Worm (Caenorhabditis elegans): ENCODE data around the gene F13H10.6.

F13H10.6 gene

ce11 chrIV:11038218-11038617 is 29.1 kb downstream of the F13H10.6 start:
- no peak for TF ChIP-seq ceh-28 (tag; optimal IDR thresholded peaks at IDR 0.05)
- TF ChIP-seq unc-62 (GFP tag; optimal IDR thresholded peaks at IDR 0.05 in 1 of 2): peak in 1 of 2 experiments; percentile 43
- TF ChIP-seq unc-62 (tag; optimal IDR thresholded peaks at IDR 0.05): no peak

- TF ChIP-seq mxl-3 (GFP tag; optimal IDR thresholded peaks at IDR 0.05): no peak
- no peak for TF ChIP-seq mes-2 (tag; optimal IDR thresholded peaks at IDR 0.05; ENCODE audit: poor library complexity, severe bottlenecking)
- no peak for TF ChIP-seq fkh-10 (GFP tag; optimal IDR thresholded peaks at IDR 0.05)
- TF ChIP-seq sdz-12 (GFP tag; optimal IDR thresholded peaks at IDR 0.05): no peak
- no peak for TF ChIP-seq daf-19 (GFP tag; conservative IDR thresholded peaks at IDR 0.05)
- TF ChIP-seq daf-16 (GFP tag; optimal IDR thresholded peaks at IDR 0.05): no peak
- no peak for TF ChIP-seq daf-16 (tag; optimal IDR thresholded peaks at IDR 0.05)
- TF ChIP-seq T26A8.4 (GFP tag; IDR thresholded peaks at IDR 0.05): no peak
- TF ChIP-seq pqm-1 (tag; optimal IDR thresholded peaks at IDR 0.05): no peak
- TF ChIP-seq zip-11 (GFP tag; IDR thresholded peaks at IDR 0.05): no peak
- TF ChIP-seq nhr-11 (tag; optimal IDR thresholded peaks at IDR 0.05): no peak
- TF ChIP-seq spr-3 (GFP tag; optimal IDR thresholded peaks at IDR 0.05): no peak
These were observed 29.3 kb downstream of the F13H10.6 start, which contains the start of gene kdin-1 for ce11 chrIV:11038618-11038664. Gene kdin-1, plus strand, starts transcription at chrIV:11038655.

- TF ChIP-seq mes-2 (tag; optimal IDR thresholded peaks at IDR 0.05; ENCODE audit: poor library complexity, severe bottlenecking): peak; percentile 6
- TF ChIP-seq daf-19 (GFP tag; conservative IDR thresholded peaks at IDR 0.05): no peak
- no peak for TF ChIP-seq Y48G9A.11 (GFP tag; IDR thresholded peaks at IDR 0.05)
- TF ChIP-seq snpc-1.2 (GFP tag; IDR thresholded peaks at IDR 0.05): no peak
- no peak for TF ChIP-seq ces-1 (GFP tag; optimal IDR thresholded peaks at IDR 0.05)
- TF ChIP-seq lin-29 (GFP tag; IDR thresholded peaks at IDR 0.05): no peak
- 0 out of 2 replicates have a peak, but pooled peaks have one; percentile 9 for TF ChIP-seq hmg-1.1 (GFP tag; IDR thresholded peaks at IDR 0.05)
- TF ChIP-seq Y75B8A.6 (GFP tag; IDR thresholded peaks at IDR 0.05): no peak
- TF ChIP-seq mxl-3 (GFP tag; optimal IDR thresholded peaks at IDR 0.05): no peak
- TF ChIP-seq lin-39 (tag; optimal IDR thresholded peaks at IDR 0.05): no peak
- TF ChIP-seq aha-1 (tag): peak; percentile 13
- TF ChIP-seq nhr-48 (tag; optimal IDR thresholded peaks at IDR 0.05): no peak
- TF ChIP-seq ZK337.2 (GFP tag; IDR thresholded peaks at IDR 0.05): no peak
- TF ChIP-seq hlh-11 (tag; optimal IDR thresholded peaks at IDR 0.05): no peak
- 0 out of 2 replicates have a peak, but pooled peaks have one; percentile 27 for TF ChIP-seq ctbp-1 (GFP tag; IDR thresholded peaks at IDR 0.05)
These were observed 29.6 kb downstream of the F13H10.6 start for ce11 chrIV:11038665-11039064.

ce11 chrIV:11044377-11044776 is 35.3 kb downstream of the F13H10.6 start:
- TF ChIP-seq madf-9 (GFP tag; conservative IDR thresholded peaks at IDR 0.05) (no peak), unc-62 (GFP tag; optimal IDR thresholded peaks at IDR 0.05 in 1 of 2) (peak in 1 of 2 experiments; percentile 96), unc-62 (tag; optimal IDR thresholded peaks at IDR 0.05) (no peak)

- TF ChIP-seq nhr-10 (tag; optimal IDR thresholded peaks at IDR 0.05): no peak
- TF ChIP-seq arid-1 (GFP tag; conservative IDR thresholded peaks at IDR 0.05): no peak
- TF ChIP-seq lin-29 (GFP tag; IDR thresholded peaks at IDR 0.05): no peak
- TF ChIP-seq tra-1 (GFP tag; IDR thresholded peaks at IDR 0.05): no peak
- no peak for TF ChIP-seq mes-2 (tag; optimal IDR thresholded peaks at IDR 0.05; ENCODE audit: poor library complexity, severe bottlenecking)
- no peak for TF ChIP-seq T26A8.4 (GFP tag; IDR thresholded peaks at IDR 0.05)
- TF ChIP-seq Y75B8A.6 (GFP tag; IDR thresholded peaks at IDR 0.05): no peak
- TF ChIP-seq nhr-77 (tag; optimal IDR thresholded peaks at IDR 0.05): no peak
- TF ChIP-seq daf-19 (GFP tag; conservative IDR thresholded peaks at IDR 0.05): no peak
- no peak for TF ChIP-seq skn-1 (tag; optimal IDR thresholded peaks at IDR 0.05)
- no peak for TF ChIP-seq mxl-2 (GFP tag; conservative IDR thresholded peaks at IDR 0.05)
- no peak for TF ChIP-seq spr-3 (GFP tag; optimal IDR thresholded peaks at IDR 0.05)
- TF ChIP-seq ZK546.5 (tag; optimal IDR thresholded peaks at IDR 0.05): no peak
- no peak for TF ChIP-seq lin-39 (tag; optimal IDR thresholded peaks at IDR 0.05)
- TF ChIP-seq vab-7 (GFP tag; IDR thresholded peaks at IDR 0.05): no peak
These were observed 39.8 kb downstream of the F13H10.6 start, which contains the start of gene F36H1.11 for ce11 chrIV:11048871-11049270. Gene F36H1.11, plus strand, starts transcription at chrIV:11049171.
